Fruit fly (Drosophila melanogaster): ENCODE measurements around the gene Myo95E.

- peak; percentile 26 for TF ChIP-seq CG11762 (GFP tag; optimal IDR thresholded peaks at IDR 0.05; ENCODE audit: insufficient read depth)
- TF ChIP-seq vri (GFP tag; optimal IDR thresholded peaks at IDR 0.05) = no peak
- TF ChIP-seq Ets21C (GFP tag; optimal IDR thresholded peaks at IDR 0.05) = peak; percentile 67
- no peak for TF ChIP-seq Hr38 (GFP tag; optimal IDR thresholded peaks at IDR 0.05)
- no peak for TF ChIP-seq Lpt (GFP tag; optimal IDR thresholded peaks at IDR 0.05)
- TF ChIP-seq esn (GFP tag; optimal IDR thresholded peaks at IDR 0.05) = peak; percentile 81
- TF ChIP-seq CG31627 (GFP tag; optimal IDR thresholded peaks at IDR 0.05) = peak; percentile 80
- peak; percentile 14 for TF ChIP-seq dac (GFP tag; optimal IDR thresholded peaks at IDR 0.05)
- no peak for TF ChIP-seq CG9139 (GFP tag; optimal IDR thresholded peaks at IDR 0.05)
- TF ChIP-seq CG3032 (tag; optimal IDR thresholded peaks at IDR 0.05) = peak; percentile 48
Observed at dm6 chr3R:24188619-24189018, 27.3 kb upstream of the Myo95E start, which contains the start of gene CG5515.

Data from whole organism, prepupa.